Worm (Caenorhabditis elegans) whole organism, L1 larva: Measurements from ENCODE around the gene K03B4.9.

Experiments
- efl-1 ChIP-seq, 4 experiments: fragments of 150-350 bp; optimal IDR thresholded peaks in 3 of 4; peaks in 1 of 4; 1 replicate in 1 of 4; 2 replicates in 3 of 4; lab custom pipeline; 2014; ENCODE audit warnings: missing biosample characterization in 2 of 4, missing genetic modification characterization in 2 of 4, missing genetic modification reagents in 2 of 4
- lin-39 ChIP-seq: fragments of 150-350 bp; optimal IDR thresholded peaks from 2 replicates; lab custom pipeline; 2014; ENCODE audit warnings: missing biosample characterization, missing genetic modification reagents, missing genetic modification characterization

Gene K03B4.9

ce11 chrV:4623535-4623934, 48.9 kb downstream of the K03B4.9 start:
- TF ChIP-seq efl-1 (optimal IDR thresholded peaks at IDR 0.05; lab: Kevin White, UChicago): no peak
- peak; percentile 14 to 24 for TF ChIP-seq efl-1 (GFP tag; optimal IDR thresholded peaks at IDR 0.05 in 1 of 2; lab: Kevin White, UChicago)
- no peak for TF ChIP-seq lin-39
- TF ChIP-seq, all 84 proteins: peak for 1
